Fruit fly (Drosophila melanogaster): ENCODE data around the gene CG32756.

CG32756 gene

DNA sequence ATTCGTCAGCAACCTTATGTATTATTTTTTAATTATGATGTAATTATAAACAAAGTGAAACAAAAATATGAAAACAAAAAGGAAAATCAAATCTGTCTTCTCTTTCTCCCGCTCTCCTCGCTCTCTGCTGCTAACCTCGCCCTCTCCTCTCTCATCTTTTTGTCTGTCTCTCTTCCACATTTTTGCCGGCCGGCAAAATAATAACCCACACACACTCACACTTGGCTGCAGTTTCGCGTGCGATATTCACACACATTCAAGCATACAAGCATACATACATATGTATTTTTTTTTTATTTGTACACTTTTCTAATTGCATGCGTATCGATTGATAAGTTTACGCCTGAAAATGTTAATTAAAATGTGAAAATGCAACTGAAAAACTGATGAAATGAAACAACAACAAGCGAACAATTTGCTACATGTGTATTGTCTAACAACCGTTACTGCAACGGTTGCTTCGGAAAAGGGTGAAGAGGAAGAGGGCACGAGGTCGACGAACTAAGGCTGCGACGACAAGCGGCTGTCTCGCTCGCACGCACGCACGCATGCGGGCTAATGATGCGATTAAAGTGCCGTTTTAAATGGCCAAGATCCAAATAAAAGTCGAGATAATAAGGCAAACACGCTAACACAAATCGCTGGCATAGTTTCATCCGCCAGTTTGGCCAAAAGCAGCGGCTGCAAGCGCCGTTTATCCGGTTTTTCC is 41.0 kb upstream of the CG32756 start (continued):
- TF ChIP-seq CG14860 (GFP tag; IDR thresholded peaks at IDR 0.05; ENCODE audit: partially characterized antibody): no peak
- no peak for TF ChIP-seq hkb (optimal IDR thresholded peaks at IDR 0.05)
- no peak for TF ChIP-seq hkb (GFP tag; IDR thresholded peaks at IDR 0.05)
- peak; percentile 57 for TF ChIP-seq gcm (GFP tag; optimal IDR thresholded peaks at IDR 0.05)
- TF ChIP-seq Gug (GFP tag; IDR thresholded peaks at IDR 0.05): no peak
- peak; percentile 11 for TF ChIP-seq sqz (GFP tag; optimal IDR thresholded peaks at IDR 0.05)
- no peak for TF ChIP-seq stc (GFP tag; IDR thresholded peaks at IDR 0.05)
- TF ChIP-seq CG17568 (GFP tag; optimal IDR thresholded peaks at IDR 0.05): no peak
- TF ChIP-seq her (GFP tag; optimal IDR thresholded peaks at IDR 0.05): no peak
- TF ChIP-seq slbo (GFP tag; IDR thresholded peaks at IDR 0.05): no peak
- TF ChIP-seq Scr (GFP tag; IDR thresholded peaks at IDR 0.05; ENCODE audit: partially characterized antibody): no peak
- peak; percentile 89 for TF ChIP-seq CG8281 (tag; optimal IDR thresholded peaks at IDR 0.05)
- TF ChIP-seq CG7928 (GFP tag; optimal IDR thresholded peaks at IDR 0.05): no peak
- TF ChIP-seq Vsx1 (GFP tag; optimal IDR thresholded peaks at IDR 0.05): peak; percentile 68
- peak; percentile 17 for TF ChIP-seq CG15479 (GFP tag; optimal IDR thresholded peaks at IDR 0.05)
- peak in 1 of 2 experiments; percentile 15 for TF ChIP-seq Hr78 (GFP tag; optimal IDR thresholded peaks at IDR 0.05)
- TF ChIP-seq jing (GFP tag; optimal IDR thresholded peaks at IDR 0.05): no peak
- TF ChIP-seq mld (GFP tag; IDR thresholded peaks at IDR 0.05; ENCODE audit: partially characterized antibody): no peak
- TF ChIP-seq CG4820 (GFP tag; optimal IDR thresholded peaks at IDR 0.05): no peak
- TF ChIP-seq CG4360 (GFP tag; IDR thresholded peaks at IDR 0.05): peak; percentile 50
- no peak for TF ChIP-seq ac (GFP tag; optimal IDR thresholded peaks at IDR 0.05)
- 0 out of 2 replicates have a peak, but pooled peaks have one; percentile 40 for TF ChIP-seq rib (GFP tag; IDR thresholded peaks at IDR 0.05)
- TF ChIP-seq CG31224 (GFP tag; IDR thresholded peaks at IDR 0.05): no peak
- no peak for TF ChIP-seq Neu2 (GFP tag; optimal IDR thresholded peaks at IDR 0.05; ENCODE audit: borderline replicate concordance)
- TF ChIP-seq pita (GFP tag; optimal IDR thresholded peaks at IDR 0.05): no peak
- peak; percentile 70 for TF ChIP-seq CG10321 (GFP tag; IDR thresholded peaks at IDR 0.05)
- no peak for TF ChIP-seq sim (GFP tag; IDR thresholded peaks at IDR 0.05)
- no peak for TF ChIP-seq CG34376 (GFP tag; optimal IDR thresholded peaks at IDR 0.05)
- TF ChIP-seq CG13123 (GFP tag; optimal IDR thresholded peaks at IDR 0.05): no peak
- no peak for TF ChIP-seq HLH4C (GFP tag; IDR thresholded peaks at IDR 0.05; ENCODE audit: partially characterized antibody)
- no peak for TF ChIP-seq CG3163 (GFP tag; optimal IDR thresholded peaks at IDR 0.05)
- TF ChIP-seq Hand (GFP tag; optimal IDR thresholded peaks at IDR 0.05): no peak
- TF ChIP-seq sob (GFP tag; IDR thresholded peaks at IDR 0.05): peak; percentile 27; the same call in 1 of the 2 replicates
- TF ChIP-seq CG14965 (GFP tag; optimal IDR thresholded peaks at IDR 0.05; ENCODE audit: borderline replicate concordance): no peak
- peak; percentile 43 for TF ChIP-seq pros (GFP tag; optimal IDR thresholded peaks at IDR 0.05)
- TF ChIP-seq Oaz (GFP tag; IDR thresholded peaks at IDR 0.05): no peak
- TF ChIP-seq tap (tag; optimal IDR thresholded peaks at IDR 0.05): no peak
- TF ChIP-seq twi (tag; optimal IDR thresholded peaks at IDR 0.05): no peak
- no peak for TF ChIP-seq CG1792 (GFP tag; optimal IDR thresholded peaks at IDR 0.05)
- peak; percentile 96 for TF ChIP-seq Hr39 (optimal IDR thresholded peaks at IDR 0.05)
- TF ChIP-seq CG10147 (GFP tag; optimal IDR thresholded peaks at IDR 0.05): no peak
- TF ChIP-seq E2f2 (GFP tag; IDR thresholded peaks at IDR 0.05): 0 out of 2 replicates have a peak, but pooled peaks have one; percentile 21
- TF ChIP-seq CG11085 (GFP tag; IDR thresholded peaks at IDR 0.05): no peak
- TF ChIP-seq pho (GFP tag; optimal IDR thresholded peaks at IDR 0.05): no peak
- TF ChIP-seq cato (GFP tag; optimal IDR thresholded peaks at IDR 0.05; ENCODE audit: borderline replicate concordance): no peak
- TF ChIP-seq eyg (GFP tag; optimal IDR thresholded peaks at IDR 0.05): no peak
- no peak for TF ChIP-seq Poxn (GFP tag; IDR thresholded peaks at IDR 0.05)
- no peak for TF ChIP-seq CG14441 (GFP tag; IDR thresholded peaks at IDR 0.05)
- no peak for TF ChIP-seq odd (GFP tag; optimal IDR thresholded peaks at IDR 0.05)
- no peak for TF ChIP-seq CG4282 (GFP tag; optimal IDR thresholded peaks at IDR 0.05)
